Worm (Caenorhabditis elegans) whole organism, L1 larva: ENCODE measurements around the gene mlt-9.

Experiments used
- C04F5.9 ChIP-seq: sonication (generic microtip); optimal IDR thresholded peaks from 2 replicates; lab custom pipeline; 2016; ENCODE audit warnings: missing genetic modification characterization, missing compliant biosample characterization
- Y116A8C.19 ChIP-seq: sonication (generic microtip); optimal IDR thresholded peaks from 2 replicates; lab custom pipeline; 2016; ENCODE audit warnings: missing compliant biosample characterization, missing genetic modification characterization, borderline replicate concordance
- aly-2 ChIP-seq: fragments of 150-350 bp; optimal IDR thresholded peaks from 2 replicates; lab custom pipeline; 2014; ENCODE audit warnings: missing biosample characterization, missing genetic modification characterization
- ceh-63 ChIP-seq: fragments of 200-800 bp; sonication (Bioruptor generic); optimal IDR thresholded peaks from 2 replicates; lab custom pipeline; 2018; ENCODE audit warnings: mild to moderate bottlenecking, missing genetic modification characterization, missing compliant biosample characterization
- ceh-82 ChIP-seq, 3 experiments: fragments of 150-350 bp in 1 of 3; sonication (generic microtip) in 2 of 3; optimal IDR thresholded peaks; 2 replicates each; lab custom pipeline; 2014 to 2017; ENCODE audit warnings: missing biosample characterization in 3 of 3, missing genetic modification characterization in 3 of 3
- ceh-90 ChIP-seq: sonication (generic microtip); optimal IDR thresholded peaks from 2 replicates; lab custom pipeline; 2016; ENCODE audit warnings: missing genetic modification characterization, missing compliant biosample characterization
- egl-27 ChIP-seq, 2 experiments: fragments of 150-350 bp in 1 of 2; sonication (generic microtip); optimal IDR thresholded peaks; 3 replicates each; lab custom pipeline; 2017 to 2018; ENCODE audit warnings: missing biosample characterization in 2 of 2, missing genetic modification characterization in 2 of 2, missing genetic modification reagents in 2 of 2
- elt-2 ChIP-seq: sonication (generic microtip); optimal IDR thresholded peaks from 2 replicates; lab custom pipeline; 2016; ENCODE audit warnings: missing genetic modification characterization, mild to moderate bottlenecking, inconsistent platforms, missing compliant biosample characterization, missing genetic modification reagents
- fkh-4 ChIP-seq: sonication (generic microtip); optimal IDR thresholded peaks from 2 replicates; lab custom pipeline; 2016; ENCODE audit warnings: missing compliant biosample characterization, missing genetic modification characterization, borderline replicate concordance
- hlh-17 ChIP-seq: fragments of 200-800 bp; sonication (Bioruptor generic); optimal IDR thresholded peaks from 2 replicates; lab custom pipeline; 2018; ENCODE audit warnings: missing genetic modification characterization, mild to moderate bottlenecking, missing compliant biosample characterization, moderate library complexity, borderline replicate concordance
- irx-1 ChIP-seq: sonication (generic microtip); optimal IDR thresholded peaks from 2 replicates; lab custom pipeline; 2016; ENCODE audit warnings: missing genetic modification characterization, missing compliant biosample characterization
- lin-14 ChIP-seq: fragments of 200-800 bp; sonication (Bioruptor generic); optimal IDR thresholded peaks from 2 replicates; lab custom pipeline; 2018; ENCODE audit warnings: mild to moderate bottlenecking, missing genetic modification characterization, moderate library complexity, missing compliant biosample characterization
- lin-39 ChIP-seq: fragments of 150-350 bp; optimal IDR thresholded peaks from 2 replicates; lab custom pipeline; 2014; ENCODE audit warnings: missing biosample characterization, missing genetic modification reagents, missing genetic modification characterization
- mdl-1 ChIP-seq, 2 experiments: fragments of 150-350 bp; optimal IDR thresholded peaks; 2 replicates each; lab custom pipeline; 2014 to 2017; ENCODE audit warnings: missing biosample characterization in 2 of 2, missing genetic modification characterization in 2 of 2, inconsistent platforms in 1 of 2
- mef-2 ChIP-seq: fragments of 150-350 bp; optimal IDR thresholded peaks from 2 replicates; lab custom pipeline; 2014; ENCODE audit warnings: missing biosample characterization, missing genetic modification characterization
- nhr-11 ChIP-seq: fragments of 150-350 bp; optimal IDR thresholded peaks from 2 replicates; lab custom pipeline; 2014; ENCODE audit warnings: missing biosample characterization, missing genetic modification characterization
- nhr-237 ChIP-seq: fragments of 150-350 bp; optimal IDR thresholded peaks from 2 replicates; lab custom pipeline; 2014; ENCODE audit warnings: missing biosample characterization, missing genetic modification characterization
- nhr-76 ChIP-seq: sonication (generic microtip); optimal IDR thresholded peaks from 2 replicates; lab custom pipeline; 2017; ENCODE audit warnings: missing biosample characterization, missing genetic modification characterization
- nhr-77 ChIP-seq: fragments of 150-350 bp; optimal IDR thresholded peaks from 2 replicates; lab custom pipeline; 2014; ENCODE audit warnings: missing biosample characterization, missing genetic modification characterization
- nhr-84 ChIP-seq: sonication (generic microtip); optimal IDR thresholded peaks from 2 replicates; lab custom pipeline; 2017; ENCODE audit warnings: missing biosample characterization, missing genetic modification characterization
- pax-3 ChIP-seq: fragments of 200-800 bp; sonication (Bioruptor generic); optimal IDR thresholded peaks from 2 replicates; lab custom pipeline; 2018; ENCODE audit warnings: mild to moderate bottlenecking, missing genetic modification characterization, moderate library complexity, missing compliant biosample characterization
- rnt-1 ChIP-seq: sonication (generic microtip); optimal IDR thresholded peaks from 2 replicates; lab custom pipeline; 2016; ENCODE audit warnings: mild to moderate bottlenecking, missing genetic modification characterization, moderate library complexity, missing compliant biosample characterization
- snpc-4 ChIP-seq: fragments of 150-350 bp; optimal IDR thresholded peaks from 2 replicates; lab custom pipeline; 2014; ENCODE audit warnings: missing biosample characterization, missing genetic modification characterization
- snu-23 ChIP-seq: sonication (generic microtip); optimal IDR thresholded peaks from 2 replicates; lab custom pipeline; 2016; ENCODE audit warnings: missing genetic modification characterization, missing compliant biosample characterization
- sox-4 ChIP-seq: sonication (generic microtip); optimal IDR thresholded peaks from 2 replicates; lab custom pipeline; 2016; ENCODE audit warnings: missing genetic modification characterization, missing compliant biosample characterization
- sptf-1 ChIP-seq: fragments of 150-350 bp; optimal IDR thresholded peaks from 2 replicates; lab custom pipeline; 2014; ENCODE audit warnings: missing biosample characterization, missing genetic modification characterization
- sup-37 ChIP-seq: fragments of 200-800 bp; sonication (Bioruptor generic); optimal IDR thresholded peaks from 2 replicates; lab custom pipeline; 2018; ENCODE audit warnings: mild to moderate bottlenecking, missing genetic modification characterization, missing compliant biosample characterization
- tbx-2 ChIP-seq: sonication (generic microtip); optimal IDR thresholded peaks from 2 replicates; lab custom pipeline; 2016; ENCODE audit warnings: missing genetic modification characterization, missing compliant biosample characterization
- tlp-1 ChIP-seq: fragments of 150-350 bp; optimal IDR thresholded peaks from 2 replicates; lab custom pipeline; 2014; ENCODE audit warnings: missing biosample characterization, missing genetic modification characterization
- unc-130 ChIP-seq: fragments of 150-350 bp; optimal IDR thresholded peaks from 2 replicates; lab custom pipeline; 2017; ENCODE audit warnings: missing biosample characterization, missing genetic modification characterization, inconsistent platforms
- unc-62 ChIP-seq: fragments of 150-350 bp; optimal IDR thresholded peaks from 2 replicates; lab custom pipeline; 2014; ENCODE audit warnings: missing biosample characterization, missing genetic modification reagents, missing genetic modification characterization
- unc-86 ChIP-seq: sonication (generic microtip); optimal IDR thresholded peaks from 2 replicates; lab custom pipeline; 2016; ENCODE audit warnings: missing genetic modification characterization, missing compliant biosample characterization
- unc-98 ChIP-seq: fragments of 200-800 bp; sonication (Bioruptor generic); IDR thresholded peaks from 2 replicates; pipeline ENCODE4 v1.3.6; 2022; ENCODE audit warnings: missing genetic modification characterization, missing compliant biosample characterization
- vab-15 ChIP-seq: sonication (generic microtip); optimal IDR thresholded peaks from 2 replicates; lab custom pipeline; 2017; ENCODE audit warnings: missing genotype, mild to moderate bottlenecking, missing genetic modification characterization, missing compliant biosample characterization
- zag-1 ChIP-seq: fragments of 150-350 bp; optimal IDR thresholded peaks from 2 replicates; lab custom pipeline; 2014; ENCODE audit warnings: missing biosample characterization, missing genetic modification characterization
- ztf-11 ChIP-seq, 2 experiments: sonication (generic microtip); optimal IDR thresholded peaks; 2 replicates each; lab custom pipeline; 2016 to 2017; ENCODE audit warnings: missing genetic modification characterization in 2 of 2, missing biosample characterization in 1 of 2, missing compliant biosample characterization in 1 of 2
- ztf-4 ChIP-seq: fragments of 150-350 bp; optimal IDR thresholded peaks from 2 replicates; lab custom pipeline; 2014; ENCODE audit warnings: missing biosample characterization, missing genetic modification characterization

Gene mlt-9

ce11 chrX:15060303-15060702 is 47.3 kb downstream of the mlt-9 start, which contains the start of gene fbxa-96:
fbxa-96 (minus strand) TSS chrX:15060403.
- TF ChIP-seq sox-4 (tag; lab: Kevin White, UChicago) = no peak
- no peak for TF ChIP-seq snu-23
- no peak for TF ChIP-seq vab-15 (tag; lab: Kevin White, UChicago)
- no peak for TF ChIP-seq unc-130
- no peak for TF ChIP-seq fkh-4 (tag; lab: Kevin White, UChicago)
- TF ChIP-seq zag-1 = no peak
- no peak for TF ChIP-seq snpc-4

DNA sequence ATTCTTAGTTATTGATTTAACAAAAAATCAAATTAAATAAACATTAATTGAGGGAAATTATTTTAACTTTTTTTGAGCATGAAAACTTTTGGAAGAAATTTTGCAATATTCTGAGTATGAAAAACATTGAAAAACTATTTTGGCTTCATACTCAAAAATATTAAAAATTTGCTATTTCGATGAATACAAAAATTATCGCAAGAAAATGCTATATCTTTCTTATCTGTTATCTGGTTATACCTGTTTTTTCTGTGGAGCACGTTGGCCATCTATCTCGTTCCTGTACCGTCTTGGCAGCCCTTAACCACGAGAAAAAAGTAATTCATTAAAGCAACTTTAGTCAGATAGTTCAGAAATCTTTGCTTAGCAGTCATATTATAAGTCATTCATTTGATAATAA is 49.7 kb downstream of the mlt-9 start:
- TF ChIP-seq ceh-63 (no peak), rnt-1 (tag; lab: Kevin White, UChicago) (no peak), aly-2 (tag; lab: Kevin White, UChicago) (no peak), fkh-4 (tag; lab: Kevin White, UChicago) (no peak), lin-39 (tag; lab: Kevin White, UChicago) (no peak), hlh-17 (no peak)

- TF ChIP-seq snu-23 (no peak), nhr-11 (tag; lab: Kevin White, UChicago) (no peak), mdl-1 (tag; optimal IDR thresholded peaks at IDR 0.05; lab: Kevin White, UChicago) (no peak), Y116A8C.19 (tag; lab: Kevin White, UChicago) (no peak), ceh-82 (tag; optimal IDR thresholded peaks at IDR 0.05; lab: Kevin White, UChicago) (no peak), unc-86 (tag; lab: Kevin White, UChicago) (no peak), unc-98 (no peak), nhr-76 (tag; lab: Kevin White, UChicago) (no peak), vab-15 (tag; lab: Kevin White, UChicago) (no peak), tlp-1 (tag; lab: Kevin White, UChicago) (no peak), mef-2 (tag; lab: Kevin White, UChicago) (no peak), irx-1 (tag; lab: Kevin White, UChicago) (no peak), nhr-84 (tag; lab: Kevin White, UChicago) (no peak), ztf-4 (tag; lab: Kevin White, UChicago) (no peak), hlh-17 (no peak), egl-27 (tag; optimal IDR thresholded peaks at IDR 0.05; lab: Kevin White, UChicago) (no peak), sptf-1 (tag; lab: Kevin White, UChicago) (no peak), ceh-63 (no peak), ceh-90 (no peak), pax-3 (no peak)
Measured at ce11 chrX:15056737-15057136, 50.9 kb downstream of the mlt-9 start, which contains the start of gene H03G16.5. H03G16.5 (minus strand) TSS chrX:15056837.

DNA sequence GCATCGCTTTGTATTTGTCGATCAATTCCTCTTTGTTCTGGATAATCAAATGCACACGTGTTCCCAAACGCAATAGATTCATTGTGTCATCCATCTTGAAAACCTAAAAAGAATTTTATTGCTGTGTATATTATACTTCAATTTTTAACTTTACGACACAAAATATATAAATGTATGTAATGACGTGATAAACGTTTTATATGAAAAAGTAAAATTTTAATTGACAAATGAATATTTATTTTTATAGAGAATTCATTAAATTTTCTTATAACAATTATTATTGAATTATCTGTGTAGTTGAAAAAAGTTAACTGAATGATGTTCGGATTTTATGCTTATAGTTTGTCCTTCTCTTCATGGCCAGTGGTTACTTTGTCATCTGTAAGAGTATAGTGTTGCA is 51.7 kb downstream of the mlt-9 start, which contains the start of gene H03G16.7:
TSS of gene H03G16.7 (minus strand) at position 101 of the 400 bp plus-strand sequence.
- no peak for TF ChIP-seq tbx-2
- TF ChIP-seq unc-62 (GFP tag; lab: Kevin White, UChicago) = no peak
- no peak for TF ChIP-seq vab-15 (tag; lab: Kevin White, UChicago)
- TF ChIP-seq irx-1 (tag; lab: Kevin White, UChicago) = no peak
- no peak for TF ChIP-seq ztf-11 (tag; optimal IDR thresholded peaks at IDR 0.05; lab: Kevin White, UChicago)
- no peak for TF ChIP-seq lin-14 (GFP tag; lab: Kevin White, UChicago)
- no peak for TF ChIP-seq nhr-237 (tag; lab: Kevin White, UChicago)
- no peak for TF ChIP-seq mef-2 (tag; lab: Kevin White, UChicago)
- TF ChIP-seq sup-37 = no peak
- TF ChIP-seq nhr-77 (tag; lab: Kevin White, UChicago) = no peak
- no peak for TF ChIP-seq C04F5.9
- TF ChIP-seq elt-2 = no peak
